Worm (Caenorhabditis elegans): Measurements from ENCODE around the gene set-4.

DNA sequence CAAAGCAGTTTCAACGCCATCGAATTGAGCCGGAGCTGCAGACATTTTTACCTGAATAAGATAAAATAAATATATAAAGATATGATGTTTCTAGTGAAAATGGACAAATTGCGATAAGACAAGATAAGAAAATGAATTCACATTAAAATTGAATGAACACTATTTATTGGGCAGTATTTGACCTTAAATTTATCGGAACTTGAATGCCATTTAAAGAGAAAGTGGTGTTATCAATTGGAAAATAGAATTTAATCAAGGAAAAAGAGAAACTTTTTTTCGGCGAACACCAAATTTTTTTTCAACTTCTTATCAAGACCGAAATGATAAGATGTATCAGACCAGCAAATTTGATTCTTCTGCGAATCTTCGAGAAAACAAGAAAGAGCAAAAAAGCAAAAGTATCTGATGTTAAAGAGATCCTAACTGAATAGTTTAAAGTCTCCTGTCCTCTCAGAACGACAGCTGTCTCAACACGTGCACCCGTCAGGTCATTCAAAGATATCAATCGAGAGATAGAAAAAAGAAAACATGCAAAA lies 41.0 kb downstream of the set-4 start, which contains the start of gene upb-1:
- TF ChIP-seq snpc-4 (tag; optimal IDR thresholded peaks at IDR 0.05) (no peak), mep-1 (tag; optimal IDR thresholded peaks at IDR 0.05) (no peak), ces-1 (GFP tag; optimal IDR thresholded peaks at IDR 0.05) (no peak), nhr-28 (tag; optimal IDR thresholded peaks at IDR 0.05) (no peak), nhr-12 (tag; optimal IDR thresholded peaks at IDR 0.05) (no peak), lin-13 (tag; optimal IDR thresholded peaks at IDR 0.05) (no peak)
